Worm (Caenorhabditis elegans) whole organism, early embryonic: ENCODE data around the gene his-31.

Source experiments
- F13C5.2 ChIP-seq: sonication (generic microtip); optimal IDR thresholded peaks from 2 replicates; lab custom pipeline; 2017; ENCODE audit warnings: mild to moderate bottlenecking, missing genetic modification characterization, inconsistent platforms, missing compliant biosample characterization
- aly-1 ChIP-seq: sonication (generic microtip); optimal IDR thresholded peaks from 2 replicates; lab custom pipeline; 2016; ENCODE audit warnings: missing genetic modification characterization, missing compliant biosample characterization
- ama-1 ChIP-seq: fragments of 150-350 bp; optimal IDR thresholded peaks from 2 replicates; lab custom pipeline; 2014
- ceh-36 ChIP-seq: sonication (generic microtip); optimal IDR thresholded peaks from 2 replicates; lab custom pipeline; 2016; ENCODE audit warnings: missing genetic modification characterization, inconsistent platforms, missing compliant biosample characterization
- ets-7 ChIP-seq: sonication (generic microtip); optimal IDR thresholded peaks from 2 replicates; lab custom pipeline; 2016; ENCODE audit warnings: missing genotype, missing genetic modification characterization, missing compliant biosample characterization
- hmbx-1 ChIP-seq: sonication (generic microtip); optimal IDR thresholded peaks from 2 replicates; lab custom pipeline; 2016; ENCODE audit warnings: mild to moderate bottlenecking, missing genetic modification characterization, missing compliant biosample characterization
- hnd-1 ChIP-seq: sonication (generic microtip); optimal IDR thresholded peaks from 2 replicates; lab custom pipeline; 2016; ENCODE audit warnings: missing genetic modification characterization, missing compliant biosample characterization
- scrt-1 ChIP-seq: fragments of 200-800 bp; sonication (Bioruptor generic); IDR thresholded peaks from 2 replicates; pipeline ENCODE4 v1.3.6; 2022; ENCODE audit warnings: missing genetic modification characterization, missing compliant biosample characterization
- sea-1 ChIP-seq: fragments of 200-800 bp; sonication (Bioruptor generic); conservative IDR thresholded peaks from 2 replicates; pipeline ENCODE4 v1.3.6; 2022; ENCODE audit warnings: missing genetic modification characterization, missing compliant biosample characterization
- tbx-11 ChIP-seq: fragments of 200-800 bp; sonication (Bioruptor generic); IDR thresholded peaks from 2 replicates; pipeline ENCODE4 v1.3.6; 2022; ENCODE audit warnings: missing genetic modification characterization, missing compliant biosample characterization

- no peak for TF ChIP-seq ama-1 (lab: Kevin White, UChicago)
- TF ChIP-seq aly-1 (tag; lab: Kevin White, UChicago) = no peak
- no peak for TF ChIP-seq ets-7 (tag; lab: Kevin White, UChicago)
- no peak for TF ChIP-seq tbx-11
- no peak for TF ChIP-seq scrt-1 (GFP tag; lab: Robert Waterston, UW)
- no peak for TF ChIP-seq F13C5.2 (tag; lab: Kevin White, UChicago)
- no peak for TF ChIP-seq sea-1
- no peak for TF ChIP-seq ceh-36 (tag; lab: Kevin White, UChicago)
- TF ChIP-seq hnd-1 = no peak
- TF ChIP-seq hmbx-1 = no peak
Measured at ce11 chrIV:8312846-8313245, 20.9 kb downstream of the his-31 start, which contains the start of gene F35H10.10.
